Fruit fly (Drosophila melanogaster): ENCODE data around the gene msk.
A peak's percentile ranks its signal among the peaks of the same experiment; 100 is the strongest.

msk gene

dm6 chr3L:8127712-8128210, 11.8 kb downstream of the msk start, which contains the start of the genes Cds and Uba2 (continued):
- TF ChIP-seq cwo (GFP tag; optimal IDR thresholded peaks at IDR 0.05) (peak; percentile 83), CG10565 (GFP tag; optimal IDR thresholded peaks at IDR 0.05) (peak; percentile 19), NFAT (GFP tag; IDR thresholded peaks at IDR 0.05) (peak; percentile 88), her (GFP tag; optimal IDR thresholded peaks at IDR 0.05) (peak; percentile 63), Stat92E (GFP tag; optimal IDR thresholded peaks at IDR 0.05) (peak in 1 of 3 experiments; percentile 61), twi (tag; optimal IDR thresholded peaks at IDR 0.05) (peak; percentile 82), ERR (GFP tag; optimal IDR thresholded peaks at IDR 0.05) (no peak), nom (GFP tag; optimal IDR thresholded peaks at IDR 0.05) (peak; percentile 86), hb (GFP tag; IDR thresholded peaks at IDR 0.05; ENCODE audit: partially characterized antibody) (no peak), ara (GFP tag; IDR thresholded peaks at IDR 0.05) (peak; percentile 83; the same call in 1 of the 2 replicates), ab (GFP tag; optimal IDR thresholded peaks at IDR 0.05) (peak; percentile 41), rib (GFP tag; IDR thresholded peaks at IDR 0.05) (peak; percentile 87), CG31441 (GFP tag; IDR thresholded peaks at IDR 0.05) (peak; percentile 95), CG6765 (GFP tag; optimal IDR thresholded peaks at IDR 0.05) (peak; percentile 89), CG10654 (GFP tag; optimal IDR thresholded peaks at IDR 0.05) (peak; percentile 93), Blimp-1 (GFP tag; optimal IDR thresholded peaks at IDR 0.05) (peak; percentile 87), vnd (GFP tag; IDR thresholded peaks at IDR 0.05; ENCODE audit: partially characterized antibody) (no peak), odd (GFP tag; optimal IDR thresholded peaks at IDR 0.05) (peak; percentile 86), Fer1 (GFP tag; optimal IDR thresholded peaks at IDR 0.05) (peak; percentile 95), dysf (GFP tag; IDR thresholded peaks at IDR 0.05) (peak; percentile 92), CG12391 (tag; optimal IDR thresholded peaks at IDR 0.05) (peak; percentile 96), BtbVII (GFP tag; optimal IDR thresholded peaks at IDR 0.05) (peak; percentile 94), Deaf1 (tag; optimal IDR thresholded peaks at IDR 0.05) (no peak), Mad (GFP tag; optimal IDR thresholded peaks at IDR 0.05) (peak; percentile 83), wor (GFP tag; IDR thresholded peaks at IDR 0.05) (peak; percentile 73), CG6683 (GFP tag; optimal IDR thresholded peaks at IDR 0.05) (peak; percentile 77), CG18764 (GFP tag; optimal IDR thresholded peaks at IDR 0.05) (peak; percentile 91), ind (GFP tag; optimal IDR thresholded peaks at IDR 0.05) (peak; percentile 96), pum (GFP tag; optimal IDR thresholded peaks at IDR 0.05) (peak; percentile 75), CG15601 (tag; optimal IDR thresholded peaks at IDR 0.05) (peak; percentile 89), CG11456 (GFP tag; IDR thresholded peaks at IDR 0.05) (peak; percentile 91), CG5953 (GFP tag; IDR thresholded peaks at IDR 0.05) (no peak; the same call in 1 of the 2 replicates), ac (GFP tag; optimal IDR thresholded peaks at IDR 0.05) (peak; percentile 61), Xrp1 (GFP tag; IDR thresholded peaks at IDR 0.05) (peak; percentile 90), yki (optimal IDR thresholded peaks at IDR 0.05) (no peak), Dip2 (GFP tag; IDR thresholded peaks at IDR 0.05) (no peak), Doc3 (GFP tag; IDR thresholded peaks at IDR 0.05; ENCODE audit: partially characterized antibody) (peak; percentile 35; the same call in 1 of the 3 replicates), peb (GFP tag; IDR thresholded peaks at IDR 0.05) (no peak), Hey (tag; optimal IDR thresholded peaks at IDR 0.05) (no peak), Bgb (GFP tag; IDR thresholded peaks at IDR 0.05; ENCODE audit: partially characterized antibody) (peak; percentile 37; the same call in 1 of the 2 replicates), Vsx1 (GFP tag; optimal IDR thresholded peaks at IDR 0.05) (peak; percentile 99), klu (GFP tag; IDR thresholded peaks at IDR 0.05) (peak; percentile 88), nmo (GFP tag; optimal IDR thresholded peaks at IDR 0.05) (peak; percentile 94), inv (GFP tag; IDR thresholded peaks at IDR 0.05; ENCODE audit: partially characterized antibody) (no peak), org-1 (GFP tag; optimal IDR thresholded peaks at IDR 0.05) (peak; percentile 79), CG8478 (optimal IDR thresholded peaks at IDR 0.05) (no peak), esg (GFP tag; conservative IDR thresholded peaks at IDR 0.05) (peak; percentile 85), Neu2 (GFP tag; optimal IDR thresholded peaks at IDR 0.05; ENCODE audit: borderline replicate concordance) (no peak), crc (GFP tag; optimal IDR thresholded peaks at IDR 0.05) (peak; percentile 32), sr (GFP tag; IDR thresholded peaks at IDR 0.05) (peak; percentile 24; the same call in 1 of the 3 replicates), ken (GFP tag; IDR thresholded peaks at IDR 0.05) (peak; percentile 90)

Measured in whole organism, embryonic.